Worm (Caenorhabditis elegans): ENCODE measurements around the gene C23G10.2.

Gene C23G10.2

DNA sequence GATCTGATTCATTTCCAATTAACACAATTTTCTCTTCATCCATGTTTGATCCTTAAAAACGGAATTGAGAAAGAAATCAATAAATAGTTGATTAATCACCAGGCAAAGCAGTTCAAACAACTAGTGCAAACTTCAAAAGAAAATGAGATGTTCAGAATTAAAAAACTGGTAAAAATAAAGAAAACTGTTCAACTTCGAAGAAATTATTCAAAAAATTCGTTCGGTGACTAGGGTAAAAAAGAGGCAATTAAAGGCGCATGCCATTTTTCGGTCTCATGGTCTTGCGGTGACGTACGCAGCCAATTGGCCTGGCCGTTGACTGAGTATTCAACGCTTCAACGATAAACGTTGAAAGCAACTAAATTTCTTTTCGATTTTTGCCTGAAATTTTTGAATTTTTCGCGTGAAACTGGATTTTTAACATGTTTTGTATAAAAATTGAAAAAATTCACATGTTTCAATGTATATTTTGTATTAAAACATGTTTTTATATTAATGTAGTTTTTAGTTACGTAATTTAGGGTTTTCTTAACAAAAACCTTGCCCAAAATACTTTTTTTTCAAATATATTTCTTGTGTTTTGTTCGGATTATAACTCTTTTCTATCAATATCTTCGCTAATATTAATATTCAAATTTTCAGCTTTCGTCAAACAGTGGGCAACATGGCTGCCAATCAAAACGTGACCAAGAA lies 1.6 kb upstream of the C23G10.2 start, which contains the start of the genes sna-3 and rps-3 (continued):
- TF ChIP-seq F23B12.7 (tag; optimal IDR thresholded peaks at IDR 0.05; ENCODE audit: insufficient read depth) = peak; percentile 96
- peak; percentile 31 for TF ChIP-seq tlf-1 (GFP tag; optimal IDR thresholded peaks at IDR 0.05)
- TF ChIP-seq unc-62 (GFP tag; optimal IDR thresholded peaks at IDR 0.05) = peak; percentile 14
- no peak for TF ChIP-seq C06A6.2 (GFP tag; conservative IDR thresholded peaks at IDR 0.05)
- peak; percentile 93 for TF ChIP-seq F33H1.4 (GFP tag; IDR thresholded peaks at IDR 0.05)
- no peak for TF ChIP-seq mel-28 (tag; optimal IDR thresholded peaks at IDR 0.05; ENCODE audit: borderline replicate concordance)
- TF ChIP-seq nfyb-1 (GFP tag; IDR thresholded peaks at IDR 0.05) = 0 out of 2 replicates have a peak, but pooled peaks have one; percentile 53
- peak; percentile 72 for TF ChIP-seq D2030.7 (GFP tag; IDR thresholded peaks at IDR 0.05)
- TF ChIP-seq snpc-4 (GFP tag; optimal IDR thresholded peaks at IDR 0.05) = peak; percentile 10
- peak; percentile 26 to 69 (median 42) for TF ChIP-seq snpc-4 (tag; optimal IDR thresholded peaks at IDR 0.05)
- 0 out of 2 replicates have a peak, but pooled peaks have one; percentile 42 for TF ChIP-seq Y95B8A.8 (GFP tag; IDR thresholded peaks at IDR 0.05)
- peak; percentile 64; the same call in 1 of the 2 replicates for TF ChIP-seq pbrm-1 (GFP tag; IDR thresholded peaks at IDR 0.05)
- no peak for TF ChIP-seq fkh-3 (tag; optimal IDR thresholded peaks at IDR 0.05)
- no peak for TF ChIP-seq mxl-1 (tag; optimal IDR thresholded peaks at IDR 0.05)
- peak in 1 of 3 experiments; percentile 58 for TF ChIP-seq lin-35 (GFP tag; optimal IDR thresholded peaks at IDR 0.05)
- TF ChIP-seq dox-1 (GFP tag; IDR thresholded peaks at IDR 0.05) = 0 out of 2 replicates have a peak, but pooled peaks have one; percentile 18
- peak; percentile 69 for TF ChIP-seq F49E8.2 (tag; optimal IDR thresholded peaks at IDR 0.05; ENCODE audit: insufficient read depth)
- TF ChIP-seq let-607 (tag; optimal IDR thresholded peaks at IDR 0.05) = peak in 1 of 2 experiments; percentile 36
- TF ChIP-seq lin-54 (GFP tag; optimal IDR thresholded peaks at IDR 0.05) = peak; percentile 67
- TF ChIP-seq attf-5 (GFP tag; optimal IDR thresholded peaks at IDR 0.05) = peak; percentile 83
- TF ChIP-seq bed-2 (GFP tag; IDR thresholded peaks at IDR 0.05) = no peak
- peak; percentile 58 for TF ChIP-seq tbp1 (GFP tag; optimal IDR thresholded peaks at IDR 0.05)
- TF ChIP-seq madf-3 (GFP tag; IDR thresholded peaks at IDR 0.05) = 0 out of 2 replicates have a peak, but pooled peaks have one; percentile 20
- TF ChIP-seq snpc-1.1 (tag; optimal IDR thresholded peaks at IDR 0.05; ENCODE audit: insufficient read depth) = peak; percentile 66
- peak; percentile 58 for TF ChIP-seq lsl-1 (GFP tag; optimal IDR thresholded peaks at IDR 0.05)
- TF ChIP-seq nhr-80 (tag; optimal IDR thresholded peaks at IDR 0.05) = peak; percentile 54
- TF ChIP-seq ztf-3 (GFP tag; optimal IDR thresholded peaks at IDR 0.05) = no peak
- TF ChIP-seq mcd-1 (GFP tag; IDR thresholded peaks at IDR 0.05) = peak; percentile 72
- TF ChIP-seq F10E7.11 (tag; optimal IDR thresholded peaks at IDR 0.05) = no peak
- TF ChIP-seq ekl-4 (GFP tag; IDR thresholded peaks at IDR 0.05) = no peak
- TF ChIP-seq ztf-18 (tag; optimal IDR thresholded peaks at IDR 0.05) = peak; percentile 83
- TF ChIP-seq somi-1 (GFP tag; optimal IDR thresholded peaks at IDR 0.05) = no peak
- TF ChIP-seq ceh-91 (GFP tag; IDR thresholded peaks at IDR 0.05) = peak; percentile 38; the same call in 1 of the 2 replicates

DNA sequence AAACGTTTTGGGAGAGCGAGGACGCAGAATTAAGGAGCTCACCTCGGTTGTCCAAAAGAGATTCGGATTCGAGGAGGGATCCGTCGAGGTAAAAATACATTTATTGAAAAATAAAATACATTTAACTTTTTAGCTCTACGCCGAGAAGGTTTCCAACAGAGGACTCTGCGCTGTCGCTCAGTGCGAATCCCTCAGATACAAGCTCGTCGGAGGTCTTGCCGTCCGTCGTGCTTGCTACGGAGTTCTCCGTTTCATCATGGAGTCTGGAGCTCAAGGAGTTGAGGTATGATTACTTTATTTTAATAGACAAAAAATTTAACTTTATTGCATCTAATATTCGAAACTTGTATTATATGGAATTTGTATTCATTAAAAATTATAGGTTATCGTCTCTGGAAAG lies 818 bp upstream of the C23G10.2 start:
- TF ChIP-seq zfh-2 (GFP tag; conservative IDR thresholded peaks at IDR 0.05) (peak; percentile 49), dox-1 (GFP tag; IDR thresholded peaks at IDR 0.05) (peak; percentile 56; the same call in 1 of the 2 replicates), F33H1.4 (GFP tag; IDR thresholded peaks at IDR 0.05) (peak; percentile 26; the same call in 1 of the 2 replicates), D2030.7 (GFP tag; IDR thresholded peaks at IDR 0.05) (peak; percentile 18; the same call in 1 of the 2 replicates), pha-4 (tag; optimal IDR thresholded peaks at IDR 0.05) (no peak), ceh-58 (GFP tag; IDR thresholded peaks at IDR 0.05) (0 out of 2 replicates have a peak, but pooled peaks have one; percentile 57), mes-4 (tag; optimal IDR thresholded peaks at IDR 0.05) (no peak), F57A8.1 (GFP tag; optimal IDR thresholded peaks at IDR 0.05) (no peak)
